Worm (Caenorhabditis elegans) whole organism, L1 larva: Measurements from ENCODE around the gene cct-8.

Experiments
- ama-1 ChIP-seq: fragments of 150-350 bp; optimal IDR thresholded peaks from 2 replicates; lab custom pipeline; 2014
- jun-1 ChIP-seq: fragments of 150-350 bp; optimal IDR thresholded peaks from 2 replicates; lab custom pipeline; 2014; ENCODE audit warnings: missing biosample characterization, missing genetic modification reagents, missing genetic modification characterization
- rnt-1 ChIP-seq: sonication (generic microtip); optimal IDR thresholded peaks from 2 replicates; lab custom pipeline; 2016; ENCODE audit warnings: mild to moderate bottlenecking, missing genetic modification characterization, moderate library complexity, missing compliant biosample characterization
- skn-1 ChIP-seq: fragments of 150-350 bp; optimal IDR thresholded peaks from 2 replicates; lab custom pipeline; 2014; ENCODE audit warnings: missing biosample characterization, missing genetic modification characterization
- tlp-1 ChIP-seq: fragments of 150-350 bp; optimal IDR thresholded peaks from 2 replicates; lab custom pipeline; 2014; ENCODE audit warnings: missing biosample characterization, missing genetic modification characterization
- unc-98 ChIP-seq: fragments of 200-800 bp; sonication (Bioruptor generic); IDR thresholded peaks from 2 replicates; pipeline ENCODE4 v1.3.6; 2022; ENCODE audit warnings: missing genetic modification characterization, missing compliant biosample characterization
- zip-4 ChIP-seq: fragments of 200-800 bp; sonication (Bioruptor generic); optimal IDR thresholded peaks from 2 replicates; lab custom pipeline; 2018; ENCODE audit warnings: mild to moderate bottlenecking, missing genetic modification characterization, moderate library complexity, missing compliant biosample characterization
- ztf-4 ChIP-seq: fragments of 150-350 bp; optimal IDR thresholded peaks from 2 replicates; lab custom pipeline; 2014; ENCODE audit warnings: missing biosample characterization, missing genetic modification characterization

ce11 chrIV:1105999-1106398 lies 12.3 kb upstream of the cct-8 start:
- no peak for TF ChIP-seq ama-1 (lab: Kevin White, UChicago)
- TF ChIP-seq rnt-1, result peak; percentile 28
- TF ChIP-seq unc-98, result no peak
- no peak for TF ChIP-seq ztf-4 (tag; lab: Kevin White, UChicago)
- TF ChIP-seq jun-1, result no peak
- no peak for TF ChIP-seq skn-1
- TF ChIP-seq tlp-1 (tag; lab: Kevin White, UChicago), result no peak
- TF ChIP-seq zip-4 (GFP tag; lab: Kevin White, UChicago), result no peak
